Worm (Caenorhabditis elegans): ENCODE results near the gene F53F1.4.

DNA sequence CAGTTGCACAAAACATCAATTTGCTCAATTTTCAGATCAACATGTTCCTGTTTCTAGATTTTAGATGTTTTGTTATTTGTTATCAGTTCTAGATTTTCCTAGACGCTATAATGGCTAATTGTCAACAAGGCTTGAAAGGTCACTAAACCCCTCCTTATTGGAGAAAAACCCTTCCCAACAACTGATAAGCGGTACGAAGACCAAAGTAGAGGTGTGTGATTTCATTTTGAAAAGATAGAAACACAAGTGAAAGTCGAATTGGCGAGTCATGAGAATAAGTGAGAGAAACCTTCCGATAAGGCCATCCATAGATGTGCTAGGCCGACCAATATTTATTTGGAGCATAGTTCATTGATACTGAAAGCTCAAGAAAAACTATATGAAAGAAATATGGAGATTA is 37.2 kb upstream of the F53F1.4 start:
- TF ChIP-seq mdl-1 (tag; optimal IDR thresholded peaks at IDR 0.05) (no peak), lin-13 (GFP tag; optimal IDR thresholded peaks at IDR 0.05) (no peak), snu-23 (GFP tag; optimal IDR thresholded peaks at IDR 0.05) (peak; percentile 4), nhr-28 (tag; optimal IDR thresholded peaks at IDR 0.05) (no peak), ama-1 (optimal IDR thresholded peaks at IDR 0.05) (no peak), nhr-237 (tag; optimal IDR thresholded peaks at IDR 0.05) (no peak)

All from whole organism, L1 larva.